Worm (Caenorhabditis elegans): ENCODE results near the gene col-163.

DNA sequence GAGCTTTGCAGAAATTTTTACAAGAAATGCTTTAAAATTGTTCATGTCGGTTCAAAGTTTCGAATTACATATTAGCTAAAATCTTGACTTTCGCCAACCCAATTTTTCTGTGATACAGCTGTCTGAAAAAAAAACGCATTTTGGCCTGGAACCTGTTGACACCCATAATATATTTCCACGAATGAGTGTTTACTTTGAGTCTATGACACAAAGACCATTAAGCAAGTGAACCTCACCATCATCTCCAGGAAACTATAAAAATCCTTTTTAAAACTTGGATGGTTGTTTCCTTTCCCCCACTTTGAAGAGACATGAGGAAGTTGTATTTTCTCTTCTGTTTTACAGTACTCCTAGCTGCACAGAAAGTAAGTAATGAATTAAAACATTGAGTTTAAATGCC, 25.6 kb upstream of the col-163 start, which contains the start of gene clec-263:
- TF ChIP-seq ttx-3 (tag; optimal IDR thresholded peaks at IDR 0.05) (no peak), nhr-11 (tag; optimal IDR thresholded peaks at IDR 0.05) (no peak)
